Fruit fly (Drosophila melanogaster) whole organism, embryonic: ENCODE data around the gene Pxn.
A peak's percentile ranks its signal among the peaks of the same experiment; 100 is the strongest.

Experiments used
- Bdp1 ChIP-seq: fragments of 200-800 bp; sonication (Bioruptor generic); optimal IDR thresholded peaks from 3 replicates; lab custom pipeline; 2016; ENCODE audit warnings: missing biosample characterization, missing genetic modification characterization
- BtbVII ChIP-seq: fragments of 200-800 bp; sonication (Bioruptor generic); optimal IDR thresholded peaks from 3 replicates; lab custom pipeline; 2017; ENCODE audit warnings: missing biosample characterization, mild to moderate bottlenecking, missing genetic modification characterization
- CG10267 ChIP-seq: fragments of 200-800 bp; sonication (Bioruptor generic); optimal IDR thresholded peaks from 2 replicates; lab custom pipeline; 2018; ENCODE audit warnings: missing biosample characterization, mild to moderate bottlenecking, missing genetic modification characterization, moderate library complexity
- CG10462 ChIP-seq: fragments of 200-800 bp; sonication (Bioruptor generic); optimal IDR thresholded peaks from 2 replicates; lab custom pipeline; 2016; ENCODE audit warnings: missing biosample characterization, missing genetic modification characterization
- CG12071 ChIP-seq: fragments of 200-800 bp; sonication (Bioruptor generic); optimal IDR thresholded peaks from 3 replicates; lab custom pipeline; 2018; ENCODE audit warnings: missing biosample characterization, mild to moderate bottlenecking, missing genetic modification characterization
- CG14014 ChIP-seq: fragments of 200-800 bp; sonication (Bioruptor generic); IDR thresholded peaks from 2 replicates; pipeline ENCODE4 v1.3.6; 2022; ENCODE audit warnings: missing biosample characterization, missing genetic modification characterization
- CG14441 ChIP-seq: fragments of 200-800 bp; sonication (Bioruptor generic); IDR thresholded peaks from 2 replicates; pipeline ENCODE4 v1.3.6; 2022; ENCODE audit warnings: missing biosample characterization, missing genetic modification characterization
- CG15073 ChIP-seq: fragments of 200-800 bp; sonication (Bioruptor generic); optimal IDR thresholded peaks from 2 replicates; lab custom pipeline; 2016; ENCODE audit warnings: missing biosample characterization, missing genetic modification characterization
- CG15269 ChIP-seq: fragments of 200-800 bp; sonication (Bioruptor generic); optimal IDR thresholded peaks from 2 replicates; lab custom pipeline; 2018; ENCODE audit warnings: missing biosample characterization, mild to moderate bottlenecking, missing genetic modification characterization, moderate library complexity
- CG16813 ChIP-seq: fragments of 200-800 bp; sonication (Bioruptor generic); IDR thresholded peaks from 3 replicates; pipeline ENCODE4 v1.3.6; 2022; ENCODE audit warnings: missing biosample characterization, missing genetic modification characterization; ENCODE audit not compliant: partially characterized antibody
- CG16863 ChIP-seq: fragments of 200-800 bp; sonication (Bioruptor generic); optimal IDR thresholded peaks from 3 replicates; lab custom pipeline; 2016; ENCODE audit warnings: missing biosample characterization, missing genetic modification characterization
- CG17361 ChIP-seq: fragments of 200-800 bp; sonication (Bioruptor generic); IDR thresholded peaks from 3 replicates; pipeline ENCODE4 v1.3.6; 2022; ENCODE audit warnings: missing biosample characterization, missing genetic modification characterization
- CG30403 ChIP-seq: fragments of 200-800 bp; sonication (Bioruptor generic); optimal IDR thresholded peaks from 3 replicates; lab custom pipeline; 2016; ENCODE audit warnings: missing biosample characterization, missing genetic modification characterization
- CG32772 ChIP-seq: fragments of 200-800 bp; sonication (Bioruptor generic); IDR thresholded peaks from 2 replicates; pipeline ENCODE4 v1.3.6; 2022; ENCODE audit warnings: missing biosample characterization, missing genetic modification characterization
- CG4730 ChIP-seq: fragments of 200-800 bp; sonication (Bioruptor generic); IDR thresholded peaks from 2 replicates; pipeline ENCODE4 v1.3.6; 2022; ENCODE audit warnings: missing biosample characterization, missing genetic modification characterization
- CG4854 ChIP-seq: fragments of 200-800 bp; sonication (Bioruptor generic); optimal IDR thresholded peaks from 2 replicates; lab custom pipeline; 2016; ENCODE audit warnings: missing biosample characterization, missing genetic modification characterization, inconsistent platforms
- CG6175 ChIP-seq: fragments of 200-800 bp; sonication (Bioruptor generic); IDR thresholded peaks from 3 replicates; pipeline ENCODE4 v1.3.6; 2022; ENCODE audit warnings: missing biosample characterization, missing genetic modification characterization
- CG9609 ChIP-seq: fragments of 200-800 bp; sonication (Bioruptor generic); optimal IDR thresholded peaks from 3 replicates; lab custom pipeline; 2016; ENCODE audit warnings: missing biosample characterization, missing genetic modification characterization
- E2f2 ChIP-seq: fragments of 200-800 bp; sonication (Bioruptor generic); IDR thresholded peaks from 2 replicates; pipeline ENCODE4 v1.3.6; 2022; ENCODE audit warnings: missing biosample characterization, missing genetic modification characterization
- ERR ChIP-seq: fragments of 200-800 bp; sonication (Bioruptor generic); optimal IDR thresholded peaks from 2 replicates; lab custom pipeline; 2016; ENCODE audit warnings: missing biosample characterization, missing genetic modification characterization
- H15 ChIP-seq: fragments of 200-800 bp; sonication (Bioruptor generic); IDR thresholded peaks from 3 replicates; pipeline ENCODE4 v1.3.6; 2022; ENCODE audit warnings: missing biosample characterization, missing genetic modification characterization
- HLH54F ChIP-seq: fragments of 200-800 bp; sonication (Bioruptor generic); optimal IDR thresholded peaks from 3 replicates; lab custom pipeline; 2016; ENCODE audit warnings: missing biosample characterization, missing genetic modification characterization
- Hey ChIP-seq: fragments of 200-800 bp; sonication (Bioruptor generic); optimal IDR thresholded peaks from 3 replicates; lab custom pipeline; 2018; ENCODE audit warnings: missing biosample characterization, mild to moderate bottlenecking, missing genetic modification characterization
- Lhr ChIP-seq: fragments of 200-800 bp; sonication (Bioruptor generic); optimal IDR thresholded peaks from 3 replicates; lab custom pipeline; 2017; ENCODE audit warnings: mild to moderate bottlenecking, missing biosample characterization, missing genetic modification reagents, missing genetic modification characterization
- Lpt ChIP-seq: fragments of >200 bp; optimal IDR thresholded peaks from 2 replicates; lab custom pipeline; 2018; ENCODE audit warnings: missing biosample characterization, missing genetic modification characterization
- Max ChIP-seq: fragments of 200-800 bp; sonication (Bioruptor generic); optimal IDR thresholded peaks from 2 replicates; lab custom pipeline; 2016; ENCODE audit warnings: missing biosample characterization, mild to moderate bottlenecking, missing genetic modification characterization
- Myb ChIP-seq: fragments of 200-800 bp; sonication (Bioruptor generic); optimal IDR thresholded peaks from 2 replicates; lab custom pipeline; 2016; ENCODE audit warnings: missing biosample characterization, missing genetic modification characterization
- NC2β ChIP-seq: fragments of 200-800 bp; sonication (Bioruptor generic); optimal IDR thresholded peaks from 2 replicates; lab custom pipeline; 2016; ENCODE audit warnings: missing biosample characterization, missing genetic modification characterization
- Side ChIP-seq: fragments of 200-800 bp; sonication (Bioruptor generic); optimal IDR thresholded peaks from 2 replicates; lab custom pipeline; 2016; ENCODE audit warnings: missing biosample characterization, missing genetic modification characterization
- Sox102F ChIP-seq: fragments of 200-800 bp; sonication (Bioruptor generic); optimal IDR thresholded peaks from 2 replicates; lab custom pipeline; 2018; ENCODE audit warnings: missing biosample characterization, mild to moderate bottlenecking, missing genetic modification characterization, moderate library complexity
- Trl ChIP-seq, 3 experiments: fragments of >200 bp in 2 of 3; fragments of 200-800 bp in 1 of 3; sonication (Bioruptor generic) in 1 of 3; optimal IDR thresholded peaks; 2 replicates in 1 of 3; 3 replicates in 2 of 3; lab custom pipeline; 2016 to 2017; ENCODE audit warnings: missing biosample characterization in 1 of 3, missing genetic modification characterization in 1 of 3
- Usf ChIP-seq: fragments of 200-800 bp; sonication (Bioruptor generic); optimal IDR thresholded peaks from 2 replicates; lab custom pipeline; 2017; ENCODE audit warnings: missing genotype, missing biosample characterization, missing genetic modification characterization
- Xrp1 ChIP-seq: fragments of 200-800 bp; sonication (Bioruptor generic); IDR thresholded peaks from 2 replicates; pipeline ENCODE4 v1.3.6; 2022; ENCODE audit warnings: missing biosample characterization, missing genetic modification characterization
- az2 ChIP-seq: fragments of 200-800 bp; sonication (Bioruptor generic); optimal IDR thresholded peaks from 3 replicates; lab custom pipeline; 2016; ENCODE audit warnings: missing biosample characterization, missing genetic modification characterization
- cad ChIP-seq: fragments of >200 bp; optimal IDR thresholded peaks from 2 replicates; lab custom pipeline; 2017; ENCODE audit warnings: missing biosample characterization, missing genetic modification characterization
- corto ChIP-seq: fragments of 200-800 bp; sonication (Bioruptor generic); optimal IDR thresholded peaks from 2 replicates; lab custom pipeline; 2016; ENCODE audit warnings: missing biosample characterization, mild to moderate bottlenecking, missing genetic modification characterization, moderate library complexity
- dati ChIP-seq: fragments of 200-800 bp; sonication (Bioruptor generic); IDR thresholded peaks from 2 replicates; pipeline ENCODE4 v1.3.6; 2022; ENCODE audit warnings: missing biosample characterization, missing genetic modification characterization
- exex ChIP-seq: fragments of 200-800 bp; sonication (Bioruptor generic); optimal IDR thresholded peaks from 4 replicates; lab custom pipeline; 2018; ENCODE audit warnings: missing biosample characterization, mild to moderate bottlenecking, missing genetic modification characterization, moderate library complexity
- fd102C ChIP-seq: fragments of 200-800 bp; sonication (Bioruptor generic); optimal IDR thresholded peaks from 2 replicates; lab custom pipeline; 2018; ENCODE audit warnings: missing biosample characterization, mild to moderate bottlenecking, missing genetic modification characterization, moderate library complexity
- gcm2 ChIP-seq: fragments of 200-800 bp; sonication (Bioruptor generic); optimal IDR thresholded peaks from 2 replicates; lab custom pipeline; 2016; ENCODE audit warnings: missing biosample characterization, missing genetic modification characterization
- grau ChIP-seq: fragments of 200-800 bp; optimal IDR thresholded peaks from 3 replicates; lab custom pipeline; 2019; ENCODE audit warnings: missing biosample characterization, mild to moderate bottlenecking, missing genetic modification characterization, moderate library complexity
- gsb ChIP-seq: fragments of 200-800 bp; sonication (Bioruptor generic); IDR thresholded peaks from 2 replicates; pipeline ENCODE4 v1.3.6; 2022; ENCODE audit warnings: missing biosample characterization, missing genetic modification characterization
- nerfin-1 ChIP-seq: fragments of 200-800 bp; sonication (Bioruptor generic); optimal IDR thresholded peaks from 3 replicates; lab custom pipeline; 2019; ENCODE audit warnings: missing biosample characterization, mild to moderate bottlenecking, missing genetic modification characterization, moderate library complexity
- org-1 ChIP-seq: fragments of 200-800 bp; sonication (Bioruptor generic); optimal IDR thresholded peaks from 2 replicates; lab custom pipeline; 2017; ENCODE audit warnings: missing biosample characterization, missing genetic modification characterization
- phol ChIP-seq: fragments of 200-800 bp; sonication (Bioruptor generic); optimal IDR thresholded peaks from 3 replicates; lab custom pipeline; 2018; ENCODE audit warnings: missing biosample characterization, mild to moderate bottlenecking, missing genetic modification characterization, moderate library complexity
- prd ChIP-seq, 3 experiments: fragments of >200 bp in 2 of 3; fragments of 200-800 bp in 1 of 3; sonication (Bioruptor generic) in 1 of 3; optimal IDR thresholded peaks in 2 of 3; IDR thresholded peaks in 1 of 3; 2 replicates in 2 of 3; 3 replicates in 1 of 3; pipeline versions ENCODE4 v1.3.6 to Lab custom; 2017 to 2022; ENCODE audit warnings: missing biosample characterization in 1 of 3, missing genetic modification characterization in 1 of 3
- sima ChIP-seq: fragments of 200-800 bp; sonication (Bioruptor generic); optimal IDR thresholded peaks from 2 replicates; lab custom pipeline; 2016; ENCODE audit warnings: missing biosample characterization, missing genetic modification characterization
- sisA ChIP-seq: fragments of 200-800 bp; sonication (Bioruptor generic); IDR thresholded peaks from 2 replicates; pipeline ENCODE4 v1.3.6; 2022; ENCODE audit warnings: missing biosample characterization, missing genetic modification characterization
- slou ChIP-seq: fragments of 200-800 bp; sonication (Bioruptor generic); optimal IDR thresholded peaks from 3 replicates; lab custom pipeline; 2016; ENCODE audit warnings: missing biosample characterization, missing genetic modification characterization

The Pxn gene

DNA sequence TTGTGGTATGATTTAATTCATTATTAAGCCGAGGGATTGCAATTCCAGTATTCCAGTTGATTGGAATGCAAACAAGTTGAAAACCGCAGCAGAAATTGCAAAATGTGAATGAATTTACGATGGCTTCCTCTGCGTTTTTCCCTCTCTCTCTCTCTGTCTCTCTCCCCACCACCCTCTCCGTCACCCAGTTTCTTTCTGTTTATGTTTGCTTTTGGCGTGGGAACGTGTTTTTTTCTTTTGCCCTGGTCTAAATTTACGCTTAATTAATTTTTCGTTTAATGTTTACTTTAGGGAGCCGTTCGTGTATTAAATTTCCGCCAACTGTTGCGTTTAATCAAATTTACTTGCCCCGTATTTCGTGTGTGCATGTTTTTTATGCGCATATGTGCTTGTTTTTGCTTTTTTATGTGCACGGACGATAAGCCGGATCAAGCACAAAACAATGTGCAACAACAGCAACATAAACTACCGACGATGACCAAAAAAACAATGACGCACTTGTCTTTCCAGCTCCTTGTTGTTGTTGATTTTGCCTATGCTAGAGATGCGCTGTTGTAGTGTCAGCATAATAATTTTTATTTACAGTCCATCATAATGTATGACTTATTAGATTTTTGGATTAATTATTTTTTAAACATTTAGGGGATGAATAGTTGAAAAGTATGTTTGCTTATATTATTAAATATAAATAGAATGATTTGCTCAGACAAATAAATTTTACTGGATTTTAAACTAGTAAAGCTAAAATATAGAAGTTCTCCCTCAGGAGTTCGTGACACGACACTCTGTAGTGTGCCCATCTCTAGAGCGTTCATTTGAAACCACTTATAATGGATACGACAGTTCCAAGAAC, 39.7 kb downstream of the Pxn start (continued):
- TF ChIP-seq fd102C (GFP tag; lab: Kevin White, UChicago) (no peak), Lhr (peak; percentile 20), CG12071 (GFP tag; lab: Kevin White, UChicago) (no peak), E2f2 (GFP tag; lab: Robert Waterston, UW) (peak; percentile 53; the same call in 1 of the 2 replicates), ERR (GFP tag; lab: Kevin White, UChicago) (no peak), nerfin-1 (peak; percentile 68), CG32772 (GFP tag; lab: Robert Waterston, UW) (no peak; the same call in 1 of the 2 replicates), org-1 (GFP tag; lab: Kevin White, UChicago) (peak; percentile 66), CG6175 (GFP tag; lab: Robert Waterston, UW) (no peak), CG14014 (peak; percentile 46), Lpt (no peak), CG15073 (GFP tag; lab: Kevin White, UChicago) (no peak), Usf (peak; percentile 23), exex (tag; lab: Kevin White, UChicago) (peak; percentile 54), gsb (peak; percentile 32; the same call in 1 of the 2 replicates), CG30403 (GFP tag; lab: Kevin White, UChicago) (peak; percentile 87), az2 (GFP tag; lab: Kevin White, UChicago) (peak; percentile 71), NC2β (GFP tag; lab: Kevin White, UChicago) (no peak), HLH54F (GFP tag; lab: Kevin White, UChicago) (peak; percentile 42), CG15269 (tag; lab: Kevin White, UChicago) (peak; percentile 82), Bdp1 (GFP tag; lab: Kevin White, UChicago) (no peak), gcm2 (no peak), CG4854 (no peak), CG4730 (no peak), BtbVII (GFP tag; lab: Kevin White, UChicago) (peak; percentile 59), CG10267 (tag; lab: Kevin White, UChicago) (peak; percentile 78), Sox102F (peak; percentile 80), CG14441 (GFP tag; lab: Robert Waterston, UW) (peak; percentile 57; the same call in 1 of the 2 replicates), Xrp1 (GFP tag; lab: Robert Waterston, UW) (peak; percentile 68), CG10462 (GFP tag; lab: Kevin White, UChicago) (peak; percentile 52), phol (tag; lab: Kevin White, UChicago) (peak; percentile 81), Myb (GFP tag; lab: Kevin White, UChicago) (no peak), Max (GFP tag; lab: Kevin White, UChicago) (peak; percentile 62), slou (peak; percentile 53), prd (optimal IDR thresholded peaks at IDR 0.05; lab: Kevin White, UChicago) (no peak), prd (GFP tag; IDR thresholded peaks at IDR 0.05; lab: Robert Waterston, UW) (peak; percentile 64), cad (GFP tag; lab: Kevin White, UChicago) (no peak), corto (GFP tag; lab: Kevin White, UChicago) (no peak), grau (tag; lab: Kevin White, UChicago) (no peak), sima (no peak), sisA (GFP tag; lab: Robert Waterston, UW) (peak; percentile 58; the same call in 1 of the 2 replicates), CG16813 (GFP tag; lab: Robert Waterston, UW) (peak; percentile 85), H15 (GFP tag; lab: Robert Waterston, UW) (no peak), dati (GFP tag; lab: Robert Waterston, UW) (no peak), Hey (tag; lab: Kevin White, UChicago) (no peak), CG9609 (no peak), Trl (optimal IDR thresholded peaks at IDR 0.05; lab: Kevin White, UChicago) (peak in 1 of 2 experiments; percentile 68), Trl (GFP tag; optimal IDR thresholded peaks at IDR 0.05; lab: Kevin White, UChicago) (no peak), Side (no peak), CG17361 (peak; percentile 59; the same call in 2 of the 3 replicates), CG16863 (GFP tag; lab: Kevin White, UChicago) (no peak)
- TF ChIP-seq, all 482 proteins: peak for 295
